Fruit fly (Drosophila melanogaster) whole organism, prepupa: ENCODE data around the gene CG34276.

ENCODE experiments used
- Blimp-1 ChIP-seq: fragments of 200-800 bp; sonication (Bioruptor generic); optimal IDR thresholded peaks from 3 replicates; lab custom pipeline; 2017; ENCODE audit warnings: missing biosample characterization, missing genetic modification characterization, mild to moderate bottlenecking, moderate library complexity, missing genetic modification reagents
- CG11902 ChIP-seq: fragments of 200-800 bp; sonication (Bioruptor generic); optimal IDR thresholded peaks from 3 replicates; lab custom pipeline; 2016; ENCODE audit warnings: missing biosample characterization, missing genetic modification characterization
- CG16779 ChIP-seq: fragments of 200-800 bp; sonication (Bioruptor generic); optimal IDR thresholded peaks from 3 replicates; lab custom pipeline; 2017; ENCODE audit warnings: missing biosample characterization, mild to moderate bottlenecking, missing genetic modification characterization
- CG6792 ChIP-seq: fragments of 200-800 bp; sonication (Bioruptor generic); optimal IDR thresholded peaks from 3 replicates; lab custom pipeline; 2016; ENCODE audit warnings: missing biosample characterization, missing genetic modification characterization
- CG8119 ChIP-seq: fragments of 200-800 bp; sonication (Bioruptor generic); IDR thresholded peaks from 3 replicates; pipeline ENCODE4 v1.3.6; 2022; ENCODE audit warnings: missing biosample characterization, missing genetic modification characterization
- Eip93F ChIP-seq: fragments of 200-800 bp; sonication (Bioruptor generic); optimal IDR thresholded peaks from 2 replicates; lab custom pipeline; 2016; ENCODE audit warnings: missing biosample characterization, mild to moderate bottlenecking, missing genetic modification characterization
- Gug ChIP-seq: fragments of 200-800 bp; sonication (Bioruptor generic); IDR thresholded peaks from 2 replicates; pipeline ENCODE4 v1.3.6; 2022; ENCODE audit warnings: missing biosample characterization, missing genetic modification characterization
- dsx ChIP-seq: fragments of 200-800 bp; optimal IDR thresholded peaks from 3 replicates; lab custom pipeline; 2019; ENCODE audit warnings: missing biosample characterization, mild to moderate bottlenecking, missing genetic modification characterization, moderate library complexity; ENCODE audit not compliant: poor library complexity, severe bottlenecking
- fkh ChIP-seq: fragments of 200-800 bp; sonication (Bioruptor generic); optimal IDR thresholded peaks from 3 replicates; lab custom pipeline; 2017; ENCODE audit warnings: missing biosample characterization, mild to moderate bottlenecking, missing genetic modification characterization, moderate library complexity

DNA sequence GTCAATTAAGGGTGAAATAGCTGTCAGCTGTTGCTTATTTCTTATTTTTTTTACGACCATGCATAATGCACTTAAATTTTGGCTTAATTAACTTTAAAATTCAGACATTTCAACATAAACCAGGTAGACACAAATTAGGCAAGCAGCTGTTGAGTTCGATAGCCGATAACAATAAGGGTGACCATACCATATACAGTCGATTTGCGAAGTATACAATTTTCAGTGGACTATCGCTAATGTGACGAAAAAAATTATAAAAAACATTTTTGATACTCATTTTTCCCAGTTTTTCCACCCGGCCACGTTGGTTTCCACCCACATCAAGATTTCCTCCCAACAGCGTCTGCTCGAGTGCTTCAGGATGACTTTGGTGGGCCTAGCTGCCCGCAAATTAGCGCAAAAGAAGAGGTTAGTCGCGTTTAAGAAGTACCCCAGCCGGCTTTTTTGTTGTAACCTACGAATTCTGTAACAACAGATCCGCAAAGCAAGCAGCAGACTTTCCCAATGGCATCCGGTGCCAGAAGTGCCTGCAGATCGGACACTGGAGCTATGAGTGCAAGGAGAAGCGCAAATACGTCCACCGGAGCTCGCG is 38.4 kb downstream of the CG34276 start, which contains the start of the genes CG4287 and CG5516:
- TF ChIP-seq CG16779 (tag; lab: Kevin White, UChicago) (no peak), Eip93F (GFP tag; lab: Kevin White, UChicago) (no peak), CG8119 (GFP tag; lab: Robert Waterston, UW) (no peak), dsx (GFP tag; lab: Kevin White, UChicago) (peak; percentile 41), CG11902 (GFP tag; lab: Kevin White, UChicago) (no peak), Blimp-1 (GFP tag; lab: Kevin White, UChicago) (no peak), Gug (GFP tag; lab: Robert Waterston, UW) (no peak), CG6792 (GFP tag; lab: Kevin White, UChicago) (no peak), fkh (GFP tag; lab: Kevin White, UChicago) (no peak)
